Fruit fly (Drosophila melanogaster) whole organism, prepupa: ENCODE results near the gene Pdp1.
A peak's percentile ranks its signal among the peaks of the same experiment; 100 is the strongest.

Source experiments
- CG34406 ChIP-seq: fragments of 200-800 bp; sonication (Bioruptor generic); optimal IDR thresholded peaks from 3 replicates; lab custom pipeline; 2016; ENCODE audit warnings: missing biosample characterization, missing genetic modification characterization
- Eip93F ChIP-seq: fragments of 200-800 bp; sonication (Bioruptor generic); optimal IDR thresholded peaks from 2 replicates; lab custom pipeline; 2016; ENCODE audit warnings: missing biosample characterization, mild to moderate bottlenecking, missing genetic modification characterization

- no peak for TF ChIP-seq Eip93F (GFP tag; lab: Kevin White, UChicago)
- TF ChIP-seq CG34406 (GFP tag; lab: Kevin White, UChicago) = peak; percentile 74
These were observed 2.7 kb upstream of the Pdp1 start for dm6 chr3L:7869715-7870387.
